Worm (Caenorhabditis elegans) whole organism, young adult: Measurements from ENCODE around the gene eff-1.

Experiments used
- F10E7.11 ChIP-seq: sonication (generic microtip); optimal IDR thresholded peaks from 2 replicates; lab custom pipeline; 2017; ENCODE audit warnings: mild to moderate bottlenecking, missing genetic modification characterization, moderate library complexity, missing compliant biosample characterization
- F33H1.4 ChIP-seq: fragments of 200-800 bp; sonication (Bioruptor generic); IDR thresholded peaks from 2 replicates; pipeline ENCODE4 v1.3.6; 2022; ENCODE audit warnings: missing genetic modification reagents, missing genetic modification characterization, missing compliant biosample characterization
- F39B2.1 ChIP-seq: fragments of 200-800 bp; sonication (Bioruptor generic); IDR thresholded peaks from 2 replicates; pipeline ENCODE4 v1.3.6; 2022; ENCODE audit warnings: missing genetic modification reagents, missing genetic modification characterization, missing compliant biosample characterization
- Y53G8AR.9 ChIP-seq: fragments of 200-800 bp; sonication (Bioruptor generic); conservative IDR thresholded peaks from 2 replicates; pipeline ENCODE4 v1.3.6; 2022; ENCODE audit warnings: missing genetic modification reagents, missing genetic modification characterization, missing compliant biosample characterization
- ama-1 ChIP-seq, 3 experiments: fragments of 150-350 bp in 1 of 3; sonication (generic microtip) in 2 of 3; optimal IDR thresholded peaks; 2 replicates each; lab custom pipeline; 2014 to 2018; ENCODE audit warnings: missing biosample characterization in 2 of 3, missing genetic modification characterization in 2 of 3, missing genetic modification reagents in 2 of 3
- ceh-27 ChIP-seq: fragments of 200-800 bp; sonication (Bioruptor generic); optimal IDR thresholded peaks from 2 replicates; lab custom pipeline; 2018; ENCODE audit warnings: mild to moderate bottlenecking, missing genetic modification characterization, moderate library complexity, missing compliant biosample characterization
- dpl-1 ChIP-seq: fragments of 150-350 bp; optimal IDR thresholded peaks from 2 replicates; lab custom pipeline; 2014; ENCODE audit warnings: missing biosample characterization, missing genetic modification reagents, missing genetic modification characterization
- ekl-4 ChIP-seq: fragments of 200-800 bp; sonication (Bioruptor generic); IDR thresholded peaks from 2 replicates; pipeline ENCODE4 v1.3.6; 2022; ENCODE audit warnings: missing genetic modification reagents, missing genetic modification characterization, missing compliant biosample characterization
- mes-4 ChIP-seq: sonication (generic microtip); optimal IDR thresholded peaks from 2 replicates; lab custom pipeline; 2016; ENCODE audit warnings: missing genotype, missing genetic modification characterization, missing compliant biosample characterization
- pbrm-1 ChIP-seq: fragments of 200-800 bp; sonication (Bioruptor generic); IDR thresholded peaks from 2 replicates; pipeline ENCODE4 v1.3.6; 2022; ENCODE audit warnings: missing genetic modification reagents, missing genetic modification characterization, missing compliant biosample characterization
- pha-4 ChIP-seq: fragments of 150-350 bp; sonication (generic microtip); optimal IDR thresholded peaks from 2 replicates; lab custom pipeline; 2014; ENCODE audit warnings: missing biosample characterization, missing genetic modification reagents, missing genetic modification characterization
- snpc-1.1 ChIP-seq: sonication (generic microtip); optimal IDR thresholded peaks from 2 replicates; lab custom pipeline; 2017; ENCODE audit warnings: missing genetic modification characterization, mild to moderate bottlenecking, missing compliant biosample characterization, antibody characterized with exemption, moderate library complexity, missing genotype, missing genetic modification reagents; ENCODE audit not compliant: insufficient read depth
- snpc-3.4 ChIP-seq: sonication (generic microtip); optimal IDR thresholded peaks from 2 replicates; lab custom pipeline; 2017; ENCODE audit warnings: missing genetic modification characterization, mild to moderate bottlenecking, missing compliant biosample characterization, antibody characterized with exemption, moderate library complexity, missing genotype, missing genetic modification reagents
- ztf-25 ChIP-seq: fragments of 200-800 bp; sonication (Bioruptor generic); IDR thresholded peaks from 2 replicates; pipeline ENCODE4 v1.3.6; 2022; ENCODE audit warnings: missing genetic modification reagents, missing genetic modification characterization, missing compliant biosample characterization

DNA sequence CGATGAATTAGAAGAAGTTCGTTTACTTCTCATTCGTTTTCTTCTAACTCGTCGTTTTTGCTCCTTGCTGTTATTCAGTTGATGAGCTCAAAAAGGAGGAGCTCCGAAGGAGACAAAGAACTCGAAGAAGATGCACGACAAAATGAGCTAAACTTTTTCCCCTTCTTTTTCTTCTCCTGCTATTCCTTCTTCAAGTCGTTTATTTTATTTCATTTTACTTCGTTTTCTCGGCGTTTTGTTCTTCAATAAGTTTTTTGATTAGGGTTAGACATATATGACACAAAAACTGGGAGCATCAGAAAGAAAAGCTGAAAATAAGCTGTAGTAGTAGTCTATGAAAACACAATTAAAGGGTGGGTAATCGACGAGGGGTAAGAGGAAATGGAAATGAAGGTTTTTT is 34.5 kb upstream of the eff-1 start:
- TF ChIP-seq mes-4 (no peak), ama-1 (optimal IDR thresholded peaks at IDR 0.05; lab: Kevin White, UChicago) (no peak), ama-1 (GFP tag; optimal IDR thresholded peaks at IDR 0.05; lab: Kevin White, UChicago) (no peak), F10E7.11 (tag; lab: Kevin White, UChicago) (no peak), Y53G8AR.9 (GFP tag; lab: Robert Waterston, UW) (no peak), snpc-1.1 (no peak), F39B2.1 (GFP tag; lab: Robert Waterston, UW) (no peak), pha-4 (no peak), ztf-25 (GFP tag; lab: Robert Waterston, UW) (no peak), dpl-1 (GFP tag; lab: Kevin White, UChicago) (no peak), ekl-4 (GFP tag; lab: Robert Waterston, UW) (no peak), pbrm-1 (GFP tag; lab: Robert Waterston, UW) (no peak), ceh-27 (GFP tag; lab: Kevin White, UChicago) (no peak), snpc-3.4 (no peak), F33H1.4 (GFP tag; lab: Robert Waterston, UW) (no peak)
